Worm (Caenorhabditis elegans): Measurements from ENCODE around the gene selt-1.2.

selt-1.2 gene

DNA sequence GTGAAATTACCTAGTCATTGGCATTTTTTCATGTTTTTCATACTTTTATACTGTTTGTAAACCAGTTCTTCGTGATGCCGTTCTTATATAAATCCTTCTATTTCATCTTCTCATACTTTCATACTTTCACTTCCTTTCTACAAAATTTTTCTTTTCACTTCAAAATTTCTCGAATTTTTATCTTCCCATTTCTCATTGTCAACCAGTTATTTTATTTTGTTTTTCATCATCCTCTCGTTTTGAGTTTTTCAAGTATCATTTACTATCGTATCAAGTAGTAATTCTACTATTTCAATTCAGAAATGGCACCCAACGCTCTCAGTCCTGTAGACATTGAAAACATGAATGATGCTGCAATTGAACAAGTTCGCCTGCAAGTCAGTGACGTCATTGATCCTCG lies 11.5 kb upstream of the selt-1.2 start, which contains the start of gene F28H7.8:
TSS of gene F28H7.8 (plus strand) at position 301 of the 400 bp plus-strand sequence.
- TF ChIP-seq Y53F4B.3 (GFP tag; IDR thresholded peaks at IDR 0.05) (no peak), ztf-22 (GFP tag; optimal IDR thresholded peaks at IDR 0.05) (no peak), unc-62 (GFP tag; optimal IDR thresholded peaks at IDR 0.05) (no peak), F23B12.7 (tag; optimal IDR thresholded peaks at IDR 0.05; ENCODE audit: insufficient read depth) (no peak), F37B4.10 (GFP tag; IDR thresholded peaks at IDR 0.05) (no peak), madf-6 (GFP tag; IDR thresholded peaks at IDR 0.05) (no peak)

DNA sequence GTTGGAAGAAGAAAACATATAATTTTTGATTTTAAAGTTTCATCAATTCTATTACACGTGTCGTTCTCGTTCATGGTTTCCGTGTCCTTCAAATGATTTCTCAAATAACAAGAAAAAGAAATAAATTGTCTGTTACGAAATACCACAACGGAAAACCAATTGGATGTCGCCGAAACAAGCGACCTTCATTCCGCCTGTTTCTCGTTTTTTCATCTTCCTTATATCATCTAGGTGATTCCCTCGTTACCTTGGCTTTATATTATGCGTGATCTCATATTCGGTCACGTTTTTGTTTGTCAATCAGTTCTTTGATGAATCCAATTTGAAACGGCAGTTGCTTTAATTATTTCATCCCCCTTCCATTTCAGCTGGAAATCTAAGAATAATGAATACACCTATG lies 10.0 kb upstream of the selt-1.2 start:
- TF ChIP-seq ztf-3 (GFP tag; optimal IDR thresholded peaks at IDR 0.05) (no peak), cebp-1 (GFP tag; IDR thresholded peaks at IDR 0.05) (peak; percentile 57; the same call in 1 of the 2 replicates), cebp-1 (tag; optimal IDR thresholded peaks at IDR 0.05) (no peak), ZK185.1 (tag; optimal IDR thresholded peaks at IDR 0.05; ENCODE audit: poor library complexity, severe bottlenecking) (no peak), nfya-1 (tag; optimal IDR thresholded peaks at IDR 0.05; ENCODE audit: borderline replicate concordance, insufficient read depth) (no peak)

DNA sequence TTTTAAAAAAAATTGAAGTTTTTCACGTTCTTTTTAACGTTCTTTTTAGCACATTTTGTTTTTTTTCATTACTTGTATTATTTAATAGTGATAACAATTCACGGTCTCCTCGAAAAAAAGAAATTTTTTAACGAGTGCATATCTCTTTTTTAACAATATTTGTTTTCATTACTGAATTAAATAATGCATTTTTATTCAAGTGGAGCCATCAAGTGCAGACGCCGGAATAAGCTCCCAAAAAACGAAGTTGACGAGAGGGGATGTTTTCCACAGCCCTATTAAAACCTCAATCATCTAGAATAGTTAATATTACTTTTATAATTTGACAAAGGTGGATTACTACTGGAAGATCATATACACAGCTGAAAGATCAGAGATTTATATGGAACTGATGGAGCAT lies 9.5 kb upstream of the selt-1.2 start, which contains the start of gene irld-6:
TSS of gene irld-6 (minus strand) at position 101 of the 400 bp plus-strand sequence.
- TF ChIP-seq pbrm-1 (GFP tag; IDR thresholded peaks at IDR 0.05) (no peak), ztf-28 (GFP tag; IDR thresholded peaks at IDR 0.05) (no peak), ztf-18 (tag; optimal IDR thresholded peaks at IDR 0.05) (no peak), rcor-1 (GFP tag; IDR thresholded peaks at IDR 0.05) (no peak), somi-1 (GFP tag; optimal IDR thresholded peaks at IDR 0.05) (no peak), let-526 (GFP tag; IDR thresholded peaks at IDR 0.05) (no peak), zim-3 (tag; optimal IDR thresholded peaks at IDR 0.05) (no peak), nfya-2 (GFP tag; IDR thresholded peaks at IDR 0.05) (no peak), Y56A3A.18 (GFP tag; IDR thresholded peaks at IDR 0.05) (no peak), K11D2.4 (GFP tag; IDR thresholded peaks at IDR 0.05) (no peak), tbx-9 (tag; optimal IDR thresholded peaks at IDR 0.05; ENCODE audit: borderline replicate concordance) (no peak), snpc-4 (GFP tag; optimal IDR thresholded peaks at IDR 0.05) (no peak), snpc-4 (tag; optimal IDR thresholded peaks at IDR 0.05) (no peak), chd-7 (tag; optimal IDR thresholded peaks at IDR 0.05) (no peak)

DNA sequence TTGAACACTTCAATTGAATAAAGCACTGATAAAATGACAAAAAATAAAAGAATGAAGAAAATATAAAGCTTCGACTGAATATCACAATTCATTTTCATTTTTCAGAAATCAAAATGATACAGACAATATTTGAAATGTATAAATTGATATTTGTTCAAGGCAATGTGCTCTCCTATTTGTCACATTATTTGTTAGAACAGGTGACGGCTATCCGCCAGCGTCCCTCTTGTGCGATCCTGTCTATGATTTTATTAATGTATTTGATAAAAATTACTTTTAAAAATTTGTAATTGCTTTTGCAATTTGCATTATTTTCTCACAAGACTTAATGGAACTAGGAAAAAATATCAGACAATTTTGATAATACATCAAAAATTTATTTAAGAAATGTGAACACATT lies 6.9 kb upstream of the selt-1.2 start, which contains the start of gene F28H7.7:
TSS of gene F28H7.7 (minus strand) at position 101 of the 400 bp plus-strand sequence.
- TF ChIP-seq T07F8.4 (tag; optimal IDR thresholded peaks at IDR 0.05), result no peak
- TF ChIP-seq F10E7.11 (tag; optimal IDR thresholded peaks at IDR 0.05), result no peak
- TF ChIP-seq aptf-3 (GFP tag; IDR thresholded peaks at IDR 0.05), result no peak
- TF ChIP-seq C06A6.2 (GFP tag; conservative IDR thresholded peaks at IDR 0.05), result no peak
- TF ChIP-seq ztf-18 (tag; optimal IDR thresholded peaks at IDR 0.05), result no peak
- TF ChIP-seq somi-1 (GFP tag; optimal IDR thresholded peaks at IDR 0.05), result no peak
- TF ChIP-seq unc-62 (GFP tag; optimal IDR thresholded peaks at IDR 0.05), result no peak
- no peak for TF ChIP-seq madf-3 (GFP tag; IDR thresholded peaks at IDR 0.05)
- TF ChIP-seq F39B2.1 (GFP tag; IDR thresholded peaks at IDR 0.05), result no peak
- TF ChIP-seq Y56A3A.18 (GFP tag; IDR thresholded peaks at IDR 0.05), result no peak
- TF ChIP-seq gei-17 (GFP tag; optimal IDR thresholded peaks at IDR 0.05), result no peak
- no peak for TF ChIP-seq F52B5.7 (tag; optimal IDR thresholded peaks at IDR 0.05)
- TF ChIP-seq zim-3 (tag; optimal IDR thresholded peaks at IDR 0.05), result no peak

DNA sequence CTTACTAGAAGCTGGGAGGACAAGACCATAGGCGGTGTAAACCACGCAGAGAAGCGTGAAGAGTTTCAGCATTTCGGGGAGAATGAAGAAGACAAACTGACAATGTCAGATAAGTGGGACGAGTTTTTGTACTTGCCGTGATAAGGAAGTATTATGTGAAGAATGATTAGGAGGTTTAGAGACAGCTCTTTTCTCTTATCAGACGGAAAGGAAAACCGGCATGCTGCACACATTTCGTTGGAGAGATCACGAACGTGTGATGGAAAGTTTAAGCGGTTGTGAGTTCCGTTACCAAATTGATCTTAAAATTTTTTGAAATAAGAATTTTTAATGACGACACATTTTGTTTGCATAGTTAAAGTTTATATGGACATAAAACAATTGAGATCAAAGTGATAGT lies 3.5 kb upstream of the selt-1.2 start, which contains the start of gene F28H7.3:
TSS of gene F28H7.3 (minus strand) at position 159 of the 400 bp plus-strand sequence.
- TF ChIP-seq mes-4 (tag; optimal IDR thresholded peaks at IDR 0.05) (no peak), lin-26 (GFP tag; IDR thresholded peaks at IDR 0.05) (no peak), nhr-80 (tag; optimal IDR thresholded peaks at IDR 0.05) (peak; percentile 90), gei-17 (GFP tag; optimal IDR thresholded peaks at IDR 0.05) (no peak), athp-1 (tag; optimal IDR thresholded peaks at IDR 0.05) (no peak), snpc-1.1 (tag; optimal IDR thresholded peaks at IDR 0.05; ENCODE audit: insufficient read depth) (no peak), akir-1 (GFP tag; optimal IDR thresholded peaks at IDR 0.05) (no peak), egl-44 (GFP tag; IDR thresholded peaks at IDR 0.05) (no peak), ztf-3 (GFP tag; optimal IDR thresholded peaks at IDR 0.05) (no peak)
